Fruit fly (Drosophila melanogaster): ENCODE data around the gene Miro.

Gene Miro

DNA sequence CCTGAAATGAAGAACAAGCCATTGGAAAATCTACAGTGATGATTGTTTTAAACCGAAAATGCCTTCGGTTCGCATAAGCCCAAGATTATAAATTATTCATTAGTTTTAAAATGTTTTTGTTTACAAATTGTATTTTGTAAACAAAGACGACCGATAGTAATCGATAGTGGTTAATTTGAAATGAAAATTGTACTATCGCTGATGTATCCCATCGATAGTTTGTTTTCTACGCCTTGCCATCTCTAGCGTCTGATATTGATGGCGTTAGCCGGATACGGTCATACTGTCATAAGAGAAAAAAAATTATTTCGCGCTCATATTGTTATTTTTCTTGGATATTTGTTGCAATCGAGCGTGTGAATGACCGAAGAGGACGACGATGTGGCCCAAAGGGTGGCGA, 19.4 kb upstream of the Miro start, which contains the start of gene SMC1 (continued):
- TF ChIP-seq caup (GFP tag; optimal IDR thresholded peaks at IDR 0.05; ENCODE audit: severe bottlenecking) (no peak), jing (GFP tag; optimal IDR thresholded peaks at IDR 0.05) (no peak), CG9437 (GFP tag; optimal IDR thresholded peaks at IDR 0.05) (no peak), Xbp1 (GFP tag; optimal IDR thresholded peaks at IDR 0.05) (peak; percentile 45), CrebB (tag; optimal IDR thresholded peaks at IDR 0.05) (peak; percentile 24), CG17359 (tag; optimal IDR thresholded peaks at IDR 0.05) (no peak), Dbx (GFP tag; IDR thresholded peaks at IDR 0.05) (peak; percentile 87), D (optimal IDR thresholded peaks at IDR 0.05) (no peak), D (GFP tag; optimal IDR thresholded peaks at IDR 0.05) (no peak), sd (tag; optimal IDR thresholded peaks at IDR 0.05) (no peak), CHES-1-like (GFP tag; optimal IDR thresholded peaks at IDR 0.05) (peak; percentile 81), Xrp1 (GFP tag; IDR thresholded peaks at IDR 0.05) (peak; percentile 31; the same call in 1 of the 2 replicates), CG42726 (GFP tag; IDR thresholded peaks at IDR 0.05; ENCODE audit: partially characterized antibody) (peak; percentile 99), lilli (GFP tag; optimal IDR thresholded peaks at IDR 0.05) (peak; percentile 56), otp (GFP tag; IDR thresholded peaks at IDR 0.05) (no peak), YL-1 (GFP tag; optimal IDR thresholded peaks at IDR 0.05) (peak; percentile 90), sens (GFP tag) (peak; percentile 86), CG10209 (GFP tag; optimal IDR thresholded peaks at IDR 0.05) (no peak), CG4854 (GFP tag; optimal IDR thresholded peaks at IDR 0.05) (peak; percentile 20), wor (GFP tag; IDR thresholded peaks at IDR 0.05) (no peak), CG12219 (GFP tag; optimal IDR thresholded peaks at IDR 0.05) (no peak), shn (GFP tag; optimal IDR thresholded peaks at IDR 0.05) (peak; percentile 35), sr (GFP tag; IDR thresholded peaks at IDR 0.05) (no peak), seq (GFP tag; IDR thresholded peaks at IDR 0.05) (no peak), Doc3 (GFP tag; IDR thresholded peaks at IDR 0.05; ENCODE audit: partially characterized antibody) (peak; percentile 99), CG12942 (GFP tag; optimal IDR thresholded peaks at IDR 0.05) (peak; percentile 9), corto (GFP tag; optimal IDR thresholded peaks at IDR 0.05) (no peak), disco-r (GFP tag; optimal IDR thresholded peaks at IDR 0.05) (no peak), CG11723 (GFP tag; optimal IDR thresholded peaks at IDR 0.05) (no peak), CG6272 (GFP tag; IDR thresholded peaks at IDR 0.05) (no peak; the same call in 1 of the 2 replicates), phol (tag; optimal IDR thresholded peaks at IDR 0.05) (peak; percentile 83), Drgx (GFP tag; IDR thresholded peaks at IDR 0.05) (no peak), CG6654 (GFP tag; optimal IDR thresholded peaks at IDR 0.05) (no peak), CG13123 (GFP tag; optimal IDR thresholded peaks at IDR 0.05) (no peak), dysf (GFP tag; IDR thresholded peaks at IDR 0.05) (peak; percentile 38; the same call in 2 of the 3 replicates), lola (GFP tag; optimal IDR thresholded peaks at IDR 0.05) (no peak), TFAM (GFP tag; optimal IDR thresholded peaks at IDR 0.05) (no peak), Ets97D (GFP tag; optimal IDR thresholded peaks at IDR 0.05) (peak; percentile 77), Taf1 (GFP tag; IDR thresholded peaks at IDR 0.05) (no peak), esg (GFP tag; conservative IDR thresholded peaks at IDR 0.05) (no peak), nmo (GFP tag; optimal IDR thresholded peaks at IDR 0.05) (no peak), ro (GFP tag; IDR thresholded peaks at IDR 0.05) (no peak), zfh1 (GFP tag; IDR thresholded peaks at IDR 0.05) (no peak), CG18764 (GFP tag; optimal IDR thresholded peaks at IDR 0.05) (no peak), CG33557 (GFP tag; optimal IDR thresholded peaks at IDR 0.05) (no peak), HmgD (GFP tag; optimal IDR thresholded peaks at IDR 0.05) (peak; percentile 76), ATbp (GFP tag; optimal IDR thresholded peaks at IDR 0.05) (no peak), CG2199 (GFP tag; IDR thresholded peaks at IDR 0.05) (peak; percentile 41; the same call in 1 of the 3 replicates), sens-2 (GFP tag; IDR thresholded peaks at IDR 0.05) (no peak), CG1647 (GFP tag; optimal IDR thresholded peaks at IDR 0.05) (peak; percentile 25), Hr51 (GFP tag; optimal IDR thresholded peaks at IDR 0.05) (no peak), E2f2 (GFP tag; IDR thresholded peaks at IDR 0.05) (peak; percentile 81)

Data from whole organism, embryonic.